Worm (Caenorhabditis elegans): Measurements from ENCODE around the gene W06F12.3.

W06F12.3 gene

ce11 chrIII:13716266-13716665 is 18.6 kb upstream of the W06F12.3 start:
- TF ChIP-seq skn-1 (tag; optimal IDR thresholded peaks at IDR 0.05) (peak; percentile 73), unc-62 (GFP tag; optimal IDR thresholded peaks at IDR 0.05) (no peak), nhr-25 (tag; optimal IDR thresholded peaks at IDR 0.05) (peak; percentile 31), nhr-11 (tag; optimal IDR thresholded peaks at IDR 0.05) (peak; percentile 63)

DNA sequence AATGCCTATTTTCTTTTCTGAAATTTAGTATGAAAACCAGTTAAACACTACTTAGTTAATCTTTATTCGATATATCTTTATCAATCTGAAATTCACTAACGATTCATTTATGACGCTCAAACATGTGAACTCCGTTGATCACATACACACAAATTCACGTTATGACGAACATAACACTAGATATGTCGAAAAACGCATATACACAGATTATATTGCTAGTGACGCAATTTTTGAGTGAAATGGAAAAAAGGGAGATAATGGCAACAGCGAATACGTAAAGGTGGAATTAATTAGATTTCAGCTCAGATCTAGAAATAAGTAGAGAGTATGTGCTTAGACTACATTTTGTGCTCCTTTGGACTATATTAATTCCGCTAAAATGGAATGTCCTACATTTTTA is 18.0 kb upstream of the W06F12.3 start:
- no peak for TF ChIP-seq R02D3.7 (tag; optimal IDR thresholded peaks at IDR 0.05)
- no peak for TF ChIP-seq hmg-11 (tag; optimal IDR thresholded peaks at IDR 0.05)
- no peak for TF ChIP-seq lin-39 (tag; optimal IDR thresholded peaks at IDR 0.05)
- no peak for TF ChIP-seq unc-62 (GFP tag; optimal IDR thresholded peaks at IDR 0.05)
- TF ChIP-seq elt-3 (tag; optimal IDR thresholded peaks at IDR 0.05), result no peak
- TF ChIP-seq sea-2 (GFP tag; optimal IDR thresholded peaks at IDR 0.05), result no peak
- TF ChIP-seq ceh-82 (tag; optimal IDR thresholded peaks at IDR 0.05), result no peak
- TF ChIP-seq ceh-16 (tag; optimal IDR thresholded peaks at IDR 0.05), result no peak
- no peak for TF ChIP-seq ceh-9 (tag; optimal IDR thresholded peaks at IDR 0.05)
- TF ChIP-seq nhr-76 (tag; optimal IDR thresholded peaks at IDR 0.05), result no peak
- TF ChIP-seq nhr-23 (tag; optimal IDR thresholded peaks at IDR 0.05), result no peak
- TF ChIP-seq unc-39 (tag; optimal IDR thresholded peaks at IDR 0.05), result no peak
- TF ChIP-seq ama-1 (optimal IDR thresholded peaks at IDR 0.05), result no peak
- no peak for TF ChIP-seq nhr-28 (tag; optimal IDR thresholded peaks at IDR 0.05)
- no peak for TF ChIP-seq nhr-237 (tag; optimal IDR thresholded peaks at IDR 0.05)
- no peak for TF ChIP-seq nhr-12 (tag; optimal IDR thresholded peaks at IDR 0.05)
- no peak for TF ChIP-seq lin-15B (tag; optimal IDR thresholded peaks at IDR 0.05)
- no peak for TF ChIP-seq nhr-77 (tag; optimal IDR thresholded peaks at IDR 0.05)
- no peak for TF ChIP-seq mdl-1 (tag; optimal IDR thresholded peaks at IDR 0.05)

DNA sequence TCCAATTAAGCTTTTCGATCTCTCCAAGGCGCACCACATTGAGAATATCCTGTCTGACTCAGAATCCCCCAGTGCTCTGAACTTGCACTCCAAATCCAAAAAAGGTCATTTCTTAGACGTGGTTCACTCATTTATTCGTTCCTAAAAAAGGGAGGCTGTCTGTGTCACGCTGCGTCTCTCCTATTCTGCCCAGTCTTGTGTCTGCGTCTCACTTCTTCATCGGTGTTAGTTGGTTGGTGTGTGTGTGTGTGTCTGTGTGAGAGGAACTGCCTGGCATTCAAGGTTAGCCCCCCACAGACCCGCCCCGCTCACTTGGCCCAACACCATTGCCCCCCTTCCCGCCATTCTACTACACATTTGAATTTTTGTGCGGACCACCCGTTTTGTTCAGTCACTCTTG is 17.3 kb upstream of the W06F12.3 start:
- TF ChIP-seq mml-1 (tag; optimal IDR thresholded peaks at IDR 0.05) (no peak), daf-12 (tag; optimal IDR thresholded peaks at IDR 0.05) (no peak), nhr-11 (tag; optimal IDR thresholded peaks at IDR 0.05) (no peak), ceh-82 (tag; optimal IDR thresholded peaks at IDR 0.05) (no peak), mdl-1 (tag; optimal IDR thresholded peaks at IDR 0.05) (no peak), unc-62 (GFP tag; optimal IDR thresholded peaks at IDR 0.05) (no peak), ceh-28 (tag; optimal IDR thresholded peaks at IDR 0.05) (no peak), pqm-1 (tag; optimal IDR thresholded peaks at IDR 0.05) (no peak), lin-39 (tag; optimal IDR thresholded peaks at IDR 0.05) (peak; percentile 73), nhr-12 (tag; optimal IDR thresholded peaks at IDR 0.05) (no peak), fos-1 (tag; optimal IDR thresholded peaks at IDR 0.05) (no peak), ztf-4 (tag; optimal IDR thresholded peaks at IDR 0.05) (no peak), nhr-23 (tag; optimal IDR thresholded peaks at IDR 0.05) (peak; percentile 66), ceh-9 (tag; optimal IDR thresholded peaks at IDR 0.05) (no peak), ZK546.5 (tag; optimal IDR thresholded peaks at IDR 0.05) (no peak), tbx-2 (tag; optimal IDR thresholded peaks at IDR 0.05) (no peak), hmg-11 (tag; optimal IDR thresholded peaks at IDR 0.05) (peak; percentile 74), zag-1 (tag; optimal IDR thresholded peaks at IDR 0.05) (no peak), nfya-1 (tag; optimal IDR thresholded peaks at IDR 0.05; ENCODE audit: insufficient read depth) (peak; percentile 79), nhr-67 (tag; optimal IDR thresholded peaks at IDR 0.05) (no peak), elt-1 (tag; optimal IDR thresholded peaks at IDR 0.05) (no peak), lsy-12 (tag; optimal IDR thresholded peaks at IDR 0.05) (peak; percentile 26), nhr-77 (tag; optimal IDR thresholded peaks at IDR 0.05) (no peak), nhr-43 (tag; optimal IDR thresholded peaks at IDR 0.05; ENCODE audit: poor library complexity, severe bottlenecking) (peak; percentile 40), sea-2 (GFP tag; optimal IDR thresholded peaks at IDR 0.05) (no peak), ztf-11 (tag; optimal IDR thresholded peaks at IDR 0.05) (no peak), snpc-4 (tag; optimal IDR thresholded peaks at IDR 0.05) (no peak), pha-4 (tag; optimal IDR thresholded peaks at IDR 0.05) (peak; percentile 72), nhr-25 (tag; optimal IDR thresholded peaks at IDR 0.05) (peak; percentile 93), egl-5 (tag; optimal IDR thresholded peaks at IDR 0.05) (peak; percentile 53), nhr-237 (tag; optimal IDR thresholded peaks at IDR 0.05) (no peak), elt-2 (tag; optimal IDR thresholded peaks at IDR 0.05) (no peak), nhr-76 (tag; optimal IDR thresholded peaks at IDR 0.05) (no peak), unc-39 (tag; optimal IDR thresholded peaks at IDR 0.05) (no peak), skn-1 (tag; optimal IDR thresholded peaks at IDR 0.05) (no peak), ama-1 (optimal IDR thresholded peaks at IDR 0.05) (peak; percentile 9), nhr-28 (tag; optimal IDR thresholded peaks at IDR 0.05) (no peak), eor-1 (tag; optimal IDR thresholded peaks at IDR 0.05) (no peak), aly-2 (tag; optimal IDR thresholded peaks at IDR 0.05) (no peak), R02D3.7 (tag; optimal IDR thresholded peaks at IDR 0.05) (no peak), ceh-16 (tag; optimal IDR thresholded peaks at IDR 0.05) (no peak), fkh-2 (tag; optimal IDR thresholded peaks at IDR 0.05) (no peak), egl-27 (tag; optimal IDR thresholded peaks at IDR 0.05) (no peak), lin-15B (tag; optimal IDR thresholded peaks at IDR 0.05) (peak; percentile 27), elt-3 (tag; optimal IDR thresholded peaks at IDR 0.05) (no peak), fkh-10 (GFP tag; optimal IDR thresholded peaks at IDR 0.05) (no peak), jun-1 (tag; optimal IDR thresholded peaks at IDR 0.05) (peak; percentile 33)

All from whole organism, L3 larva.